Fruit fly (Drosophila melanogaster): ENCODE measurements around the gene CG7029.

CG7029 gene

dm6 chr3R:22752929-22753328 lies 2.2 kb downstream of the CG7029 start:
- TF ChIP-seq h (optimal IDR thresholded peaks at IDR 0.05) (no peak), insv (optimal IDR thresholded peaks at IDR 0.05) (no peak), psq (optimal IDR thresholded peaks at IDR 0.05) (no peak), Myc (optimal IDR thresholded peaks at IDR 0.05) (no peak), ttk (optimal IDR thresholded peaks at IDR 0.05) (no peak), Sin3A (optimal IDR thresholded peaks at IDR 0.05) (no peak)

- TF ChIP-seq insv (optimal IDR thresholded peaks at IDR 0.05) (no peak), psq (optimal IDR thresholded peaks at IDR 0.05) (no peak), h (optimal IDR thresholded peaks at IDR 0.05) (no peak), Myc (optimal IDR thresholded peaks at IDR 0.05) (no peak), ttk (optimal IDR thresholded peaks at IDR 0.05) (no peak), Sin3A (optimal IDR thresholded peaks at IDR 0.05) (no peak)
These were observed 2.8 kb downstream of the CG7029 start for dm6 chr3R:22753600-22753894.

dm6 chr3R:22753895-22754774 lies 3.4 kb downstream of the CG7029 start:
- TF ChIP-seq psq (optimal IDR thresholded peaks at IDR 0.05) = no peak
- no peak for TF ChIP-seq ttk (optimal IDR thresholded peaks at IDR 0.05)
- no peak for TF ChIP-seq Myc (optimal IDR thresholded peaks at IDR 0.05)
- TF ChIP-seq h (optimal IDR thresholded peaks at IDR 0.05) = no peak
- TF ChIP-seq Sin3A (optimal IDR thresholded peaks at IDR 0.05) = no peak
- no peak for TF ChIP-seq insv (optimal IDR thresholded peaks at IDR 0.05)

dm6 chr3R:22755187-22755777 lies 4.6 kb downstream of the CG7029 start:
- TF ChIP-seq Sin3A (optimal IDR thresholded peaks at IDR 0.05) = no peak
- no peak for TF ChIP-seq h (optimal IDR thresholded peaks at IDR 0.05)
- no peak for TF ChIP-seq Myc (optimal IDR thresholded peaks at IDR 0.05)
- no peak for TF ChIP-seq psq (optimal IDR thresholded peaks at IDR 0.05)
- TF ChIP-seq ttk (optimal IDR thresholded peaks at IDR 0.05) = no peak
- no peak for TF ChIP-seq insv (optimal IDR thresholded peaks at IDR 0.05)

dm6 chr3R:22756289-22756688 lies 5.6 kb downstream of the CG7029 start:
- no peak for TF ChIP-seq insv (optimal IDR thresholded peaks at IDR 0.05)
- TF ChIP-seq psq (optimal IDR thresholded peaks at IDR 0.05) = no peak
- TF ChIP-seq Myc (optimal IDR thresholded peaks at IDR 0.05) = no peak
- no peak for TF ChIP-seq ttk (optimal IDR thresholded peaks at IDR 0.05)
- no peak for TF ChIP-seq h (optimal IDR thresholded peaks at IDR 0.05)
- no peak for TF ChIP-seq Sin3A (optimal IDR thresholded peaks at IDR 0.05)

dm6 chr3R:22757117-22757516 lies 6.4 kb downstream of the CG7029 start:
- no peak for TF ChIP-seq ttk (optimal IDR thresholded peaks at IDR 0.05)
- TF ChIP-seq h (optimal IDR thresholded peaks at IDR 0.05) = no peak
- TF ChIP-seq psq (optimal IDR thresholded peaks at IDR 0.05) = no peak
- TF ChIP-seq insv (optimal IDR thresholded peaks at IDR 0.05) = no peak
- no peak for TF ChIP-seq Sin3A (optimal IDR thresholded peaks at IDR 0.05)
- TF ChIP-seq Myc (optimal IDR thresholded peaks at IDR 0.05) = no peak

dm6 chr3R:22760988-22761387 lies 10.3 kb downstream of the CG7029 start, which contains the start of gene Nepl13:
Gene Nepl13, minus strand, starts transcription at chr3R:22761076.
- TF ChIP-seq Sin3A (optimal IDR thresholded peaks at IDR 0.05) = no peak
- TF ChIP-seq psq (optimal IDR thresholded peaks at IDR 0.05) = no peak
- no peak for TF ChIP-seq Myc (optimal IDR thresholded peaks at IDR 0.05)
- TF ChIP-seq ttk (optimal IDR thresholded peaks at IDR 0.05) = no peak
- no peak for TF ChIP-seq insv (optimal IDR thresholded peaks at IDR 0.05)
- TF ChIP-seq h (optimal IDR thresholded peaks at IDR 0.05) = no peak

- TF ChIP-seq Myc (optimal IDR thresholded peaks at IDR 0.05) (no peak), psq (optimal IDR thresholded peaks at IDR 0.05) (no peak), insv (optimal IDR thresholded peaks at IDR 0.05) (no peak), Sin3A (optimal IDR thresholded peaks at IDR 0.05) (no peak), h (optimal IDR thresholded peaks at IDR 0.05) (no peak), ttk (optimal IDR thresholded peaks at IDR 0.05) (no peak)
These were observed 12.9 kb downstream of the CG7029 start, which contains the start of gene Nepl14 for dm6 chr3R:22763587-22763986. Gene Nepl14, minus strand, starts transcription at chr3R:22763711.

- TF ChIP-seq insv (optimal IDR thresholded peaks at IDR 0.05) (no peak), Sin3A (optimal IDR thresholded peaks at IDR 0.05) (no peak), psq (optimal IDR thresholded peaks at IDR 0.05) (no peak), ttk (optimal IDR thresholded peaks at IDR 0.05) (no peak), h (optimal IDR thresholded peaks at IDR 0.05) (no peak)
These were observed 15.4 kb downstream of the CG7029 start, which contains the start of gene Nepl15 for dm6 chr3R:22766072-22766471. Gene Nepl15, minus strand, starts transcription at chr3R:22766172.

dm6 chr3R:22767599-22767998 lies 16.9 kb downstream of the CG7029 start, which contains the start of gene CG13841:
Gene CG13841, minus strand, starts transcription at chr3R:22767699.
- TF ChIP-seq psq (optimal IDR thresholded peaks at IDR 0.05) (no peak), ttk (optimal IDR thresholded peaks at IDR 0.05) (no peak), h (optimal IDR thresholded peaks at IDR 0.05) (no peak), Sin3A (optimal IDR thresholded peaks at IDR 0.05) (no peak), Myc (optimal IDR thresholded peaks at IDR 0.05) (no peak), insv (optimal IDR thresholded peaks at IDR 0.05) (no peak)

- TF ChIP-seq Sin3A (optimal IDR thresholded peaks at IDR 0.05) = no peak
- no peak for TF ChIP-seq ttk (optimal IDR thresholded peaks at IDR 0.05)
- no peak for TF ChIP-seq psq (optimal IDR thresholded peaks at IDR 0.05)
- TF ChIP-seq insv (optimal IDR thresholded peaks at IDR 0.05) = no peak
- no peak for TF ChIP-seq Myc (optimal IDR thresholded peaks at IDR 0.05)
- no peak for TF ChIP-seq h (optimal IDR thresholded peaks at IDR 0.05)
These were observed 17.9 kb downstream of the CG7029 start, which contains the start of gene CG43091 for dm6 chr3R:22768633-22769032. Gene CG43091, minus strand, starts transcription at chr3R:22768733.

- no peak for TF ChIP-seq psq (optimal IDR thresholded peaks at IDR 0.05)
- no peak for TF ChIP-seq h (optimal IDR thresholded peaks at IDR 0.05)
- TF ChIP-seq ttk (optimal IDR thresholded peaks at IDR 0.05) = no peak
- no peak for TF ChIP-seq Myc (optimal IDR thresholded peaks at IDR 0.05)
- TF ChIP-seq Sin3A (optimal IDR thresholded peaks at IDR 0.05) = no peak
- no peak for TF ChIP-seq insv (optimal IDR thresholded peaks at IDR 0.05)
These were observed 18.9 kb downstream of the CG7029 start, which contains the start of gene CG43092 for dm6 chr3R:22769567-22769966. Gene CG43092, minus strand, starts transcription at chr3R:22769667.
